Fruit fly (Drosophila melanogaster) Kc167 (cell line): Measurements from ENCODE around the gene CG10337.

Experiments
- Sin3A ChIP-seq: fragments of >200 bp; optimal IDR thresholded peaks from 2 replicates; lab custom pipeline; 2018; ENCODE audit warnings: missing external identifiers
- psq ChIP-seq: fragments of >200 bp; optimal IDR thresholded peaks from 2 replicates; lab custom pipeline; 2017; ENCODE audit warnings: missing external identifiers
- ttk ChIP-seq: sonication (Bioruptor generic); optimal IDR thresholded peaks from 2 replicates; lab custom pipeline; 2017; ENCODE audit warnings: missing external identifiers

DNA sequence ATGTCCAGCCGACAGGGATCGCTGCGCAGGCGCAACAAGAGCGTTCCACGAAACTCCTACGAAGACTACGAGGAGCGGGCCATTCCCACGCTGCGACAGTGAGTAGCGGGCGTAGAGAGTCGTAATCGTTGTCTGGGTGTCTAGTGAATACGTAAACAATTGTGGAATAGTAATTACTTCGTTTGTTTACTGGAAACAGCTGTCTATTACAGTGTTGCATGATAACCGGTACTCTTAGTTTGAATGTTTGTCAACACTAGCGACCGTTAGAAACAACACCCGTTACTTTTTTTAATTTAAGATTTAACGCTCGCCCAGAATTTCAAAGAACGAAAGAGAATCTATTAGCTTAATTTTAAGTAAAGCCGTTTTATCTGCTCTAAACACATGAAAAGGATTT lies 16.7 kb downstream of the CG10337 start, which contains the start of gene CG10165:
- no peak for TF ChIP-seq psq (lab: Kevin White, UChicago)
- no peak for TF ChIP-seq ttk (lab: Kevin White, UChicago)
- no peak for TF ChIP-seq Sin3A
